Fruit fly (Drosophila melanogaster): ENCODE data around the gene CG7126.

CG7126 gene

dm6 chr3R:18314824-18315690, 12.4 kb upstream of the CG7126 start (continued):
- TF ChIP-seq CG6254 (GFP tag; optimal IDR thresholded peaks at IDR 0.05), result no peak
- TF ChIP-seq hkb (optimal IDR thresholded peaks at IDR 0.05), result no peak
- TF ChIP-seq hkb (GFP tag; IDR thresholded peaks at IDR 0.05), result peak; percentile 66
- TF ChIP-seq CG11085 (GFP tag; IDR thresholded peaks at IDR 0.05), result no peak
- peak; percentile 14 for TF ChIP-seq CG9609 (GFP tag; optimal IDR thresholded peaks at IDR 0.05)
- TF ChIP-seq wor (GFP tag; IDR thresholded peaks at IDR 0.05), result no peak
- TF ChIP-seq Vsx1 (GFP tag; optimal IDR thresholded peaks at IDR 0.05), result no peak
- TF ChIP-seq CG1602 (GFP tag; optimal IDR thresholded peaks at IDR 0.05), result no peak
- TF ChIP-seq CG4854 (GFP tag; optimal IDR thresholded peaks at IDR 0.05), result no peak
- no peak for TF ChIP-seq crc (GFP tag; optimal IDR thresholded peaks at IDR 0.05)
- TF ChIP-seq MTF-1 (GFP tag; optimal IDR thresholded peaks at IDR 0.05; ENCODE audit: borderline replicate concordance), result peak; percentile 22
- TF ChIP-seq chif (GFP tag; optimal IDR thresholded peaks at IDR 0.05), result no peak
- TF ChIP-seq Gsc (GFP tag; IDR thresholded peaks at IDR 0.05), result no peak
- no peak for TF ChIP-seq pzg (GFP tag; optimal IDR thresholded peaks at IDR 0.05)
- TF ChIP-seq her (GFP tag; optimal IDR thresholded peaks at IDR 0.05), result peak; percentile 48
- peak; percentile 45 for TF ChIP-seq Hmr (GFP tag; optimal IDR thresholded peaks at IDR 0.05)
- no peak for TF ChIP-seq pita (GFP tag; optimal IDR thresholded peaks at IDR 0.05)
- no peak for TF ChIP-seq HmgD (GFP tag; optimal IDR thresholded peaks at IDR 0.05)
- TF ChIP-seq sc (optimal IDR thresholded peaks at IDR 0.05), result no peak
- TF ChIP-seq sc (GFP tag; optimal IDR thresholded peaks at IDR 0.05), result no peak
- no peak for TF ChIP-seq cato (GFP tag; optimal IDR thresholded peaks at IDR 0.05; ENCODE audit: borderline replicate concordance)
- TF ChIP-seq zfh1 (GFP tag; IDR thresholded peaks at IDR 0.05), result no peak; the same call in 2 of the 3 replicates
- TF ChIP-seq H15 (GFP tag; IDR thresholded peaks at IDR 0.05), result no peak
- TF ChIP-seq Poxn (GFP tag; IDR thresholded peaks at IDR 0.05), result no peak
- TF ChIP-seq kay (GFP tag; optimal IDR thresholded peaks at IDR 0.05), result no peak
- TF ChIP-seq C15 (GFP tag; IDR thresholded peaks at IDR 0.05), result no peak
- TF ChIP-seq emc (GFP tag; optimal IDR thresholded peaks at IDR 0.05), result no peak
- 0 out of 3 replicates have a peak, but pooled peaks have one; percentile 44 for TF ChIP-seq CG3726 (GFP tag; IDR thresholded peaks at IDR 0.05)
- TF ChIP-seq Sox100B (GFP tag; optimal IDR thresholded peaks at IDR 0.05), result no peak
- TF ChIP-seq Scr (GFP tag; IDR thresholded peaks at IDR 0.05; ENCODE audit: partially characterized antibody), result no peak
- no peak for TF ChIP-seq rib (GFP tag; IDR thresholded peaks at IDR 0.05)
- peak; percentile 54; the same call in 1 of the 2 replicates for TF ChIP-seq slbo (GFP tag; IDR thresholded peaks at IDR 0.05)
- peak; percentile 45; the same call in 1 of the 2 replicates for TF ChIP-seq CG17328 (GFP tag; IDR thresholded peaks at IDR 0.05)
- peak; percentile 46; the same call in 1 of the 2 replicates for TF ChIP-seq Atf6 (GFP tag; IDR thresholded peaks at IDR 0.05)
- TF ChIP-seq CG11696 (GFP tag; IDR thresholded peaks at IDR 0.05), result peak; percentile 26; the same call in 1 of the 2 replicates
- no peak for TF ChIP-seq CG10654 (GFP tag; optimal IDR thresholded peaks at IDR 0.05)
- peak in 1 of 2 experiments; percentile 60 for TF ChIP-seq Hr51 (GFP tag; optimal IDR thresholded peaks at IDR 0.05)
- TF ChIP-seq pum (GFP tag; optimal IDR thresholded peaks at IDR 0.05), result peak; percentile 6
- TF ChIP-seq zen2 (GFP tag; IDR thresholded peaks at IDR 0.05; ENCODE audit: partially characterized antibody), result no peak
- TF ChIP-seq tin (GFP tag; optimal IDR thresholded peaks at IDR 0.05), result no peak
- no peak for TF ChIP-seq crp (GFP tag; optimal IDR thresholded peaks at IDR 0.05)
- TF ChIP-seq salm (tag; optimal IDR thresholded peaks at IDR 0.05), result no peak
- TF ChIP-seq CG4820 (GFP tag; optimal IDR thresholded peaks at IDR 0.05), result no peak
- no peak for TF ChIP-seq CG4360 (GFP tag; IDR thresholded peaks at IDR 0.05)
- TF ChIP-seq CG2202 (tag; optimal IDR thresholded peaks at IDR 0.05), result no peak
- no peak for TF ChIP-seq CG4282 (GFP tag; optimal IDR thresholded peaks at IDR 0.05)
- no peak for TF ChIP-seq jing (GFP tag; optimal IDR thresholded peaks at IDR 0.05)
- TF ChIP-seq CG14710 (tag; optimal IDR thresholded peaks at IDR 0.05), result no peak
- TF ChIP-seq pho (GFP tag; optimal IDR thresholded peaks at IDR 0.05), result peak; percentile 20
- TF ChIP-seq CG15479 (GFP tag; optimal IDR thresholded peaks at IDR 0.05), result no peak
